Fruit fly (Drosophila melanogaster) whole organism, pupa: ENCODE measurements around the gene His4r.

ENCODE experiments used
- CG12605 ChIP-seq: fragments of 200-800 bp; sonication (Bioruptor generic); IDR thresholded peaks from 2 replicates; pipeline ENCODE4 v1.3.6; 2022; ENCODE audit warnings: missing biosample characterization, missing genetic modification characterization
- CG13204 ChIP-seq: fragments of 200-800 bp; sonication (Bioruptor generic); optimal IDR thresholded peaks from 2 replicates; lab custom pipeline; 2018; ENCODE audit warnings: missing biosample characterization, mild to moderate bottlenecking, missing genetic modification characterization, moderate library complexity
- CG14655 ChIP-seq: fragments of 200-800 bp; sonication (Bioruptor generic); optimal IDR thresholded peaks from 3 replicates; lab custom pipeline; 2017; ENCODE audit warnings: mild to moderate bottlenecking, missing biosample characterization, missing genetic modification reagents, missing genetic modification characterization
- CG15710 ChIP-seq: fragments of 200-800 bp; sonication (Bioruptor generic); optimal IDR thresholded peaks from 2 replicates; lab custom pipeline; 2018; ENCODE audit warnings: missing biosample characterization, mild to moderate bottlenecking, missing genetic modification characterization, moderate library complexity
- CG17806 ChIP-seq: fragments of 200-800 bp; sonication (Bioruptor generic); optimal IDR thresholded peaks from 2 replicates; lab custom pipeline; 2018; ENCODE audit warnings: missing biosample characterization, mild to moderate bottlenecking, missing genetic modification characterization, moderate library complexity
- CG32121 ChIP-seq: fragments of 200-800 bp; sonication (Bioruptor generic); IDR thresholded peaks from 2 replicates; pipeline ENCODE4 v1.3.6; 2022; ENCODE audit warnings: missing biosample characterization, missing genetic modification characterization
- CG8159 ChIP-seq: fragments of 200-800 bp; sonication (Bioruptor generic); optimal IDR thresholded peaks from 3 replicates; lab custom pipeline; 2018; ENCODE audit warnings: missing biosample characterization, mild to moderate bottlenecking, missing genetic modification characterization, moderate library complexity
- D1 ChIP-seq: fragments of 200-800 bp; sonication (Bioruptor generic); optimal IDR thresholded peaks from 2 replicates; lab custom pipeline; 2018; ENCODE audit warnings: missing biosample characterization, mild to moderate bottlenecking, missing genetic modification characterization, moderate library complexity
- Ets98B ChIP-seq: fragments of 200-800 bp; sonication (Bioruptor generic); IDR thresholded peaks from 2 replicates; pipeline ENCODE4 v1.3.6; 2022; ENCODE audit warnings: missing biosample characterization, missing genetic modification characterization
- gl ChIP-seq: fragments of 200-800 bp; sonication (Bioruptor generic); optimal IDR thresholded peaks from 2 replicates; lab custom pipeline; 2018; ENCODE audit warnings: missing biosample characterization, mild to moderate bottlenecking, missing genetic modification characterization

DNA sequence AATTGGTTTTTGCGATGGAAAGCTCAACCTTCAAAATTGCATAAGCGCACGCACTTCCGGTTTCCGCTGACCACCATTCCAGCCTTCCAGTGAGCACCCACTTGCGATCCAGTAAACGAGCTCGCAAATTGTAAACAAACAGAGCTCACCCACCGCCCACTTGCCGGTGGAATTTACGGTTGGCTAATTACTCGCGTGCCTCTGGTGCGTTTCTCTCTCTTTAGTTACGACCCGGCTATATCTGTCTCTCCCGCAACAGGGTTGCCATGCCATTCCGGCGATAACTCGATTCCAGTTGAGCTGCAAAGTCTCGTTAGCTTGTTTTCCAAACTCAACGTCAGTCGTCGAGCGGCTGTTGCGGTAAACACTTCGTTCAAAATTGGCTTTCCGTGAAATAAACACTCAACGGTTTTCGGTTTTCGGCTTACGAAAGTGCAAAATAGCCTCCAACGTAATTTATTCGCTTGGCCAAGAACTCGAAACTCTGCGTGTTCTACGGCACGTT lies 4.6 kb downstream of the His4r start, which contains the start of gene Cad88C:
- TF ChIP-seq Ets98B (GFP tag; lab: Robert Waterston, UW) = no peak
- TF ChIP-seq CG8159 = no peak
- no peak for TF ChIP-seq D1 (tag; lab: Kevin White, UChicago)
- 0 out of 2 replicates have a peak, but pooled peaks have one; percentile 14 for TF ChIP-seq CG32121 (GFP tag; lab: Robert Waterston, UW)
- TF ChIP-seq CG14655 = no peak
- no peak for TF ChIP-seq CG17806 (tag; lab: Kevin White, UChicago)
- TF ChIP-seq gl (tag; lab: Kevin White, UChicago) = no peak
- TF ChIP-seq CG12605 (GFP tag; lab: Robert Waterston, UW) = no peak
- TF ChIP-seq CG13204 = no peak
- TF ChIP-seq CG15710 (tag; lab: Kevin White, UChicago) = no peak
